Fruit fly (Drosophila melanogaster): Measurements from ENCODE around the gene Spn28F.

Spn28F gene

dm6 chr2L:8274958-8275584 is 33.5 kb upstream of the Spn28F start (continued):
- peak; percentile 63 for TF ChIP-seq fd96Cb (tag; optimal IDR thresholded peaks at IDR 0.05)
- peak; percentile 51; the same call in 1 of the 2 replicates for TF ChIP-seq sim (GFP tag; IDR thresholded peaks at IDR 0.05)
- peak; percentile 46 for TF ChIP-seq CG8359 (GFP tag; optimal IDR thresholded peaks at IDR 0.05; ENCODE audit: borderline replicate concordance)
- TF ChIP-seq Fer1 (GFP tag; optimal IDR thresholded peaks at IDR 0.05): peak; percentile 38
- no peak for TF ChIP-seq hkb (optimal IDR thresholded peaks at IDR 0.05)
- TF ChIP-seq hkb (GFP tag; IDR thresholded peaks at IDR 0.05): peak; percentile 69
- peak; percentile 83 for TF ChIP-seq unpg (GFP tag; optimal IDR thresholded peaks at IDR 0.05)
- TF ChIP-seq tll (GFP tag; optimal IDR thresholded peaks at IDR 0.05): peak in 1 of 2 experiments; percentile 83
- no peak for TF ChIP-seq CG7357 (GFP tag; IDR thresholded peaks at IDR 0.05)
- TF ChIP-seq CG7745 (tag; optimal IDR thresholded peaks at IDR 0.05): peak; percentile 49
- TF ChIP-seq pita (GFP tag; optimal IDR thresholded peaks at IDR 0.05): no peak
- TF ChIP-seq gsb (GFP tag; IDR thresholded peaks at IDR 0.05): no peak
- peak; percentile 57 for TF ChIP-seq CG4820 (GFP tag; optimal IDR thresholded peaks at IDR 0.05)
- TF ChIP-seq CG9437 (GFP tag; optimal IDR thresholded peaks at IDR 0.05): peak; percentile 49
- TF ChIP-seq sisA (GFP tag; IDR thresholded peaks at IDR 0.05): peak; percentile 55; the same call in 1 of the 2 replicates
- peak; percentile 20 for TF ChIP-seq Jarid2 (GFP tag; optimal IDR thresholded peaks at IDR 0.05)
- TF ChIP-seq tap (tag; optimal IDR thresholded peaks at IDR 0.05): peak; percentile 63
- peak; percentile 48 for TF ChIP-seq CG18599 (GFP tag; optimal IDR thresholded peaks at IDR 0.05)
- TF ChIP-seq D19A (tag; optimal IDR thresholded peaks at IDR 0.05): peak; percentile 75
- TF ChIP-seq CG1603 (tag; optimal IDR thresholded peaks at IDR 0.05): no peak
- peak in 1 of 3 experiments; percentile 82 for TF ChIP-seq lola (GFP tag; optimal IDR thresholded peaks at IDR 0.05)
- TF ChIP-seq CG12104 (GFP tag; optimal IDR thresholded peaks at IDR 0.05): peak; percentile 25
- peak; percentile 69 for TF ChIP-seq lmd (GFP tag; IDR thresholded peaks at IDR 0.05)
- peak; percentile 1 for TF ChIP-seq Mad (GFP tag; optimal IDR thresholded peaks at IDR 0.05)
- TF ChIP-seq grau (tag; optimal IDR thresholded peaks at IDR 0.05): peak; percentile 78
- peak in 1 of 2 experiments; percentile 64 for TF ChIP-seq eve (GFP tag; optimal IDR thresholded peaks at IDR 0.05)
- TF ChIP-seq PHDP (tag; optimal IDR thresholded peaks at IDR 0.05): peak; percentile 76
- TF ChIP-seq mirr (GFP tag; optimal IDR thresholded peaks at IDR 0.05): no peak
- no peak for TF ChIP-seq CG9609 (GFP tag; optimal IDR thresholded peaks at IDR 0.05)
- TF ChIP-seq vvl (GFP tag; IDR thresholded peaks at IDR 0.05): peak; percentile 79
- peak; percentile 63 for TF ChIP-seq CG17385 (GFP tag; optimal IDR thresholded peaks at IDR 0.05)
- TF ChIP-seq CG7271 (tag; optimal IDR thresholded peaks at IDR 0.05): peak; percentile 85
- peak; percentile 37 for TF ChIP-seq salm (tag; optimal IDR thresholded peaks at IDR 0.05)
- no peak for TF ChIP-seq cas (GFP tag; IDR thresholded peaks at IDR 0.05)
- no peak for TF ChIP-seq crol (GFP tag; IDR thresholded peaks at IDR 0.05)
- peak; percentile 64 for TF ChIP-seq Six4 (GFP tag; optimal IDR thresholded peaks at IDR 0.05)
- TF ChIP-seq Sox100B (GFP tag; optimal IDR thresholded peaks at IDR 0.05): peak; percentile 63
- TF ChIP-seq CG31441 (GFP tag; IDR thresholded peaks at IDR 0.05): peak; percentile 81
- peak; percentile 67 for TF ChIP-seq lab (GFP tag; optimal IDR thresholded peaks at IDR 0.05)
- no peak for TF ChIP-seq Mrtf (GFP tag; IDR thresholded peaks at IDR 0.05)
- TF ChIP-seq MTF-1 (GFP tag; optimal IDR thresholded peaks at IDR 0.05; ENCODE audit: borderline replicate concordance): peak; percentile 27
- TF ChIP-seq sens-2 (GFP tag; IDR thresholded peaks at IDR 0.05): 0 out of 2 replicates have a peak, but pooled peaks have one; percentile 11
- TF ChIP-seq disco-r (GFP tag; optimal IDR thresholded peaks at IDR 0.05): peak; percentile 14
- no peak for TF ChIP-seq Kr (GFP tag; optimal IDR thresholded peaks at IDR 0.05)
- TF ChIP-seq Oli (tag; optimal IDR thresholded peaks at IDR 0.05): peak; percentile 76
- peak; percentile 57 for TF ChIP-seq CG10366 (GFP tag; IDR thresholded peaks at IDR 0.05)
- TF ChIP-seq CG17612 (GFP tag; IDR thresholded peaks at IDR 0.05): no peak
- TF ChIP-seq CG15601 (tag; optimal IDR thresholded peaks at IDR 0.05): peak; percentile 58
- peak; percentile 36 for TF ChIP-seq Dek (tag; optimal IDR thresholded peaks at IDR 0.05)
